Worm (Caenorhabditis elegans): ENCODE measurements around the gene B0554.4.

- no peak for TF ChIP-seq ces-1 (GFP tag; optimal IDR thresholded peaks at IDR 0.05)
- TF ChIP-seq pha-4 (tag; optimal IDR thresholded peaks at IDR 0.05), result no peak
- TF ChIP-seq snpc-4 (tag; optimal IDR thresholded peaks at IDR 0.05), result no peak
- no peak for TF ChIP-seq lsy-2 (tag; optimal IDR thresholded peaks at IDR 0.05)
- TF ChIP-seq cnd-1 (tag; optimal IDR thresholded peaks at IDR 0.05), result no peak
- no peak for TF ChIP-seq nhr-28 (tag; optimal IDR thresholded peaks at IDR 0.05)
- no peak for TF ChIP-seq mep-1 (tag; optimal IDR thresholded peaks at IDR 0.05)
- no peak for TF ChIP-seq unc-120 (tag; optimal IDR thresholded peaks at IDR 0.05; ENCODE audit: poor library complexity, severe bottlenecking)
- no peak for TF ChIP-seq blmp-1 (tag; optimal IDR thresholded peaks at IDR 0.05)
- no peak for TF ChIP-seq unc-39 (tag; optimal IDR thresholded peaks at IDR 0.05)
- TF ChIP-seq nhr-237 (tag; optimal IDR thresholded peaks at IDR 0.05), result no peak
- no peak for TF ChIP-seq sptf-1 (tag; optimal IDR thresholded peaks at IDR 0.05)
- no peak for TF ChIP-seq unc-62 (GFP tag; optimal IDR thresholded peaks at IDR 0.05)
- TF ChIP-seq elt-1 (tag; optimal IDR thresholded peaks at IDR 0.05; ENCODE audit: borderline replicate concordance, insufficient read depth), result no peak
These were observed 25.9 kb upstream of the B0554.4 start, which contains the start of gene srh-62 for ce11 chrV:403028-403427.

Measured in whole organism, mixed stage, embryonic.